Worm (Caenorhabditis elegans) whole organism, L3 larva: ENCODE measurements around the gene C07D10.5.
A peak's percentile ranks its signal among the peaks of the same experiment; 100 is the strongest.

Source experiments
- R02D3.7 ChIP-seq: fragments of 150-350 bp; optimal IDR thresholded peaks from 2 replicates; lab custom pipeline; 2014; ENCODE audit warnings: missing biosample characterization, missing genetic modification characterization
- aly-2 ChIP-seq: fragments of 150-350 bp; optimal IDR thresholded peaks from 2 replicates; lab custom pipeline; 2014; ENCODE audit warnings: missing biosample characterization, missing genetic modification characterization
- ama-1 ChIP-seq: fragments of 150-350 bp; optimal IDR thresholded peaks from 2 replicates; lab custom pipeline; 2018
- ceh-16 ChIP-seq: sonication (generic microtip); optimal IDR thresholded peaks from 2 replicates; lab custom pipeline; 2017; ENCODE audit warnings: missing biosample characterization, missing genetic modification characterization
- ceh-28 ChIP-seq: fragments of 150-350 bp; optimal IDR thresholded peaks from 2 replicates; lab custom pipeline; 2014; ENCODE audit warnings: missing biosample characterization, missing genetic modification reagents, missing genetic modification characterization
- daf-12 ChIP-seq: fragments of 150-350 bp; optimal IDR thresholded peaks from 2 replicates; lab custom pipeline; 2014; ENCODE audit warnings: missing biosample characterization, missing genetic modification reagents, missing genetic modification characterization
- egl-27 ChIP-seq: sonication (generic microtip); optimal IDR thresholded peaks from 4 replicates; lab custom pipeline; 2017; ENCODE audit warnings: missing biosample characterization, missing genetic modification reagents, missing genetic modification characterization
- egl-5 ChIP-seq: fragments of 150-350 bp; optimal IDR thresholded peaks from 2 replicates; lab custom pipeline; 2017; ENCODE audit warnings: missing biosample characterization, missing genetic modification reagents, missing genetic modification characterization, inconsistent platforms
- elt-1 ChIP-seq: fragments of 150-350 bp; optimal IDR thresholded peaks from 2 replicates; lab custom pipeline; 2014; ENCODE audit warnings: missing biosample characterization, missing genetic modification characterization
- elt-2 ChIP-seq: sonication (generic microtip); optimal IDR thresholded peaks from 2 replicates; lab custom pipeline; 2016; ENCODE audit warnings: missing genetic modification reagents, mild to moderate bottlenecking, missing genetic modification characterization, missing compliant biosample characterization
- elt-3 ChIP-seq, 3 experiments: fragments of 150-350 bp in 1 of 3; sonication (generic microtip) in 2 of 3; optimal IDR thresholded peaks; 2 replicates in 2 of 3; 4 replicates in 1 of 3; lab custom pipeline; 2014 to 2017; ENCODE audit warnings: missing biosample characterization in 3 of 3, missing genetic modification characterization in 3 of 3
- fkh-10 ChIP-seq: sonication (generic microtip); optimal IDR thresholded peaks from 2 replicates; lab custom pipeline; 2017; ENCODE audit warnings: missing biosample characterization, missing genetic modification reagents, missing genetic modification characterization
- fkh-2 ChIP-seq: fragments of 150-350 bp; optimal IDR thresholded peaks from 2 replicates; lab custom pipeline; 2014; ENCODE audit warnings: missing biosample characterization, missing genetic modification reagents, missing genetic modification characterization
- fos-1 ChIP-seq: fragments of 150-350 bp; optimal IDR thresholded peaks from 2 replicates; lab custom pipeline; 2014; ENCODE audit warnings: missing biosample characterization, missing genetic modification characterization
- jun-1 ChIP-seq: fragments of 150-350 bp; optimal IDR thresholded peaks from 2 replicates; lab custom pipeline; 2014; ENCODE audit warnings: missing biosample characterization, missing genetic modification reagents, missing genetic modification characterization
- lin-15B ChIP-seq: fragments of 150-350 bp; optimal IDR thresholded peaks from 2 replicates; lab custom pipeline; 2014; ENCODE audit warnings: missing biosample characterization, missing genetic modification characterization
- lin-39 ChIP-seq: fragments of 150-350 bp; optimal IDR thresholded peaks from 2 replicates; lab custom pipeline; 2018; ENCODE audit warnings: missing biosample characterization, missing genetic modification reagents, missing genetic modification characterization
- lsy-12 ChIP-seq: sonication (generic microtip); optimal IDR thresholded peaks from 2 replicates; lab custom pipeline; 2016; ENCODE audit warnings: mild to moderate bottlenecking, missing genetic modification characterization, missing compliant biosample characterization
- mdl-1 ChIP-seq: fragments of 150-350 bp; optimal IDR thresholded peaks from 2 replicates; lab custom pipeline; 2014; ENCODE audit warnings: missing biosample characterization, missing genetic modification characterization
- nfya-1 ChIP-seq: sonication (generic microtip); optimal IDR thresholded peaks from 2 replicates; lab custom pipeline; 2017; ENCODE audit warnings: missing genetic modification characterization, mild to moderate bottlenecking, missing compliant biosample characterization, antibody characterized with exemption, moderate library complexity; ENCODE audit not compliant: insufficient read depth
- nhr-11 ChIP-seq: fragments of 150-350 bp; optimal IDR thresholded peaks from 2 replicates; lab custom pipeline; 2014; ENCODE audit warnings: missing biosample characterization, missing genetic modification characterization
- nhr-12 ChIP-seq: fragments of 150-350 bp; optimal IDR thresholded peaks from 2 replicates; lab custom pipeline; 2014; ENCODE audit warnings: missing biosample characterization, missing genetic modification characterization
- nhr-23 ChIP-seq: fragments of 150-350 bp; optimal IDR thresholded peaks from 2 replicates; lab custom pipeline; 2014; ENCODE audit warnings: missing biosample characterization, missing genetic modification reagents, missing genetic modification characterization
- nhr-237 ChIP-seq: fragments of 150-350 bp; optimal IDR thresholded peaks from 2 replicates; lab custom pipeline; 2014; ENCODE audit warnings: missing biosample characterization, missing genetic modification characterization
- nhr-25 ChIP-seq: sonication (generic microtip); optimal IDR thresholded peaks from 2 replicates; lab custom pipeline; 2017; ENCODE audit warnings: missing biosample characterization, missing genetic modification characterization
- nhr-28 ChIP-seq: fragments of 150-350 bp; optimal IDR thresholded peaks from 2 replicates; lab custom pipeline; 2014; ENCODE audit warnings: missing biosample characterization, missing genetic modification characterization
- nhr-43 ChIP-seq: sonication (generic microtip); optimal IDR thresholded peaks from 2 replicates; lab custom pipeline; 2016; ENCODE audit warnings: mild to moderate bottlenecking, missing genetic modification characterization, missing compliant biosample characterization; ENCODE audit not compliant: poor library complexity, severe bottlenecking
- nhr-67 ChIP-seq: fragments of 150-350 bp; optimal IDR thresholded peaks from 2 replicates; lab custom pipeline; 2014; ENCODE audit warnings: missing biosample characterization, missing genetic modification characterization
- nhr-76 ChIP-seq: fragments of 150-350 bp; sonication (generic microtip); optimal IDR thresholded peaks from 5 replicates; lab custom pipeline; 2014; ENCODE audit warnings: missing biosample characterization, missing genetic modification characterization
- pha-4 ChIP-seq: fragments of 150-350 bp; optimal IDR thresholded peaks from 2 replicates; lab custom pipeline; 2014; ENCODE audit warnings: missing biosample characterization, missing genetic modification reagents, missing genetic modification characterization
- sea-2 ChIP-seq: fragments of 150-350 bp; sonication (generic microtip); optimal IDR thresholded peaks from 4 replicates; lab custom pipeline; 2014; ENCODE audit warnings: missing biosample characterization, missing genetic modification reagents, missing genetic modification characterization
- snpc-4 ChIP-seq: fragments of 150-350 bp; optimal IDR thresholded peaks from 2 replicates; lab custom pipeline; 2014; ENCODE audit warnings: missing biosample characterization, missing genetic modification characterization
- tbx-2 ChIP-seq: sonication (generic microtip); optimal IDR thresholded peaks from 2 replicates; lab custom pipeline; 2016; ENCODE audit warnings: mild to moderate bottlenecking, missing genetic modification characterization, missing compliant biosample characterization
- unc-39 ChIP-seq: sonication (generic microtip); optimal IDR thresholded peaks from 4 replicates; lab custom pipeline; 2017; ENCODE audit warnings: missing biosample characterization, missing genetic modification characterization
- unc-62 ChIP-seq: fragments of 150-350 bp; sonication (generic microtip); optimal IDR thresholded peaks from 4 replicates; lab custom pipeline; 2014; ENCODE audit warnings: missing biosample characterization, missing genetic modification reagents, missing genetic modification characterization
- zag-1 ChIP-seq: fragments of 150-350 bp; optimal IDR thresholded peaks from 2 replicates; lab custom pipeline; 2014; ENCODE audit warnings: missing biosample characterization, missing genetic modification characterization
- ztf-11 ChIP-seq: fragments of 150-350 bp; optimal IDR thresholded peaks from 2 replicates; lab custom pipeline; 2014; ENCODE audit warnings: missing biosample characterization, missing genetic modification characterization
- ztf-4 ChIP-seq: fragments of 150-350 bp; optimal IDR thresholded peaks from 2 replicates; lab custom pipeline; 2014; ENCODE audit warnings: missing biosample characterization, missing genetic modification characterization

The C07D10.5 gene

ce11 chrII:7393922-7394689 is 12.7 kb downstream of the C07D10.5 start:
- TF ChIP-seq elt-2 (tag; lab: Kevin White, UChicago) (peak; percentile 12), ama-1 (no peak), nhr-25 (tag; lab: Kevin White, UChicago) (peak; percentile 28)
- TF ChIP-seq, all 47 proteins: peak for 2

DNA sequence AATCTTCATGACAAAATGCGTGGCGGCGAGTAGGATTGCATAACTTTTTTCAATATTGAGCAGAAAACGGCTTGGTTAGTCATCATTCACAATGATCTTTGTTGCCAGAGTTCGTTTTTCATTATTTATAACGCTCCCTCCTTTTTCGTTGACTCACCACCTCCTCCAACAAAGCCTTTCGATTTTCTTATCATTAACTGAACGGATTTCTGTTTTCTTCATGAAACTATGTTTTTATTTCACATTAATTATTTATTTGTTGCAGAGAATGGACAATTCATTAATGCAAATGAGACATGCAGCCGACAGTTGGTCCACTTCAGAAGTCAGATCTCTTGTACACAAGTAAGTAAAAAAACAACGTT is 13.3 kb downstream of the C07D10.5 start, which contains the start of gene bath-44:
Gene bath-44, plus strand, starts transcription at position 266 of the 365 bp plus-strand sequence.
- TF ChIP-seq daf-12 (no peak), elt-3 (tag; optimal IDR thresholded peaks at IDR 0.05; lab: Kevin White, UChicago) (no peak), ama-1 (peak; percentile 42), ztf-4 (no peak), mdl-1 (tag; lab: Kevin White, UChicago) (no peak), R02D3.7 (no peak), egl-5 (no peak), nhr-43 (tag; lab: Kevin White, UChicago) (no peak)

DNA sequence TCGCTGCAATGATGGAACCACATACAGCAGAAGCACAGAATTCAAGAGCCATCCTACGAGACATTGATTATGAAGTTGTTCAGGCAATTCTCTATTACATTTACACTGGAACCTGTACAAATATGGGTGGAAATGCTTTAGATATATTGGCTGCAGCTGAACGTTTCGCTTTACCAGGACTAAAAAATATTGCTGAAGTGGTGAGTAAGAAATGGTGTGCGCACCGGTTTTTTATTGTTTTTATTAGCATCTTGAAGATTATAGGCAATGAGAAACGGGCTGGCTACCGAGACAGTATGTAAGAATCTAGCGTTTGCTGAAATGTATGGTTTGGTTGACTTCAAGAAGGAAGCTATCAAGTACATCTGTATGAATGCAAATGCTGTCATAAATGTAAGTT is 14.7 kb downstream of the C07D10.5 start:
- TF ChIP-seq unc-62 (GFP tag; lab: Kevin White, UChicago) (no peak), nfya-1 (no peak), ztf-4 (no peak), nhr-23 (tag; lab: Kevin White, UChicago) (no peak), ztf-11 (no peak), aly-2 (tag; lab: Kevin White, UChicago) (no peak), nhr-12 (tag; lab: Kevin White, UChicago) (no peak), lin-39 (tag; lab: Kevin White, UChicago) (no peak), nhr-11 (tag; lab: Kevin White, UChicago) (no peak), fkh-2 (tag; lab: Kevin White, UChicago) (no peak), lsy-12 (tag; lab: Kevin White, UChicago) (no peak)

- TF ChIP-seq nhr-23 (tag; lab: Kevin White, UChicago), result peak; percentile 39
- TF ChIP-seq mdl-1 (tag; lab: Kevin White, UChicago), result no peak
- no peak for TF ChIP-seq egl-5
- TF ChIP-seq nhr-237 (tag; lab: Kevin White, UChicago), result no peak
- TF ChIP-seq lsy-12 (tag; lab: Kevin White, UChicago), result peak; percentile 13
- no peak for TF ChIP-seq nhr-28 (tag; lab: Kevin White, UChicago)
- TF ChIP-seq fkh-10 (GFP tag; lab: Kevin White, UChicago), result no peak
- TF ChIP-seq pha-4 (tag; lab: Kevin White, UChicago), result no peak
- TF ChIP-seq sea-2, result no peak
- TF ChIP-seq fos-1 (tag; lab: Kevin White, UChicago), result no peak
- TF ChIP-seq nhr-67 (tag; lab: Kevin White, UChicago), result no peak
- TF ChIP-seq nfya-1, result no peak
- TF ChIP-seq elt-1 (tag; lab: Kevin White, UChicago), result peak; percentile 31
- TF ChIP-seq egl-27 (tag; lab: Kevin White, UChicago), result no peak
- TF ChIP-seq nhr-43 (tag; lab: Kevin White, UChicago), result no peak
- peak; percentile 72 for TF ChIP-seq ama-1
- TF ChIP-seq lin-39 (tag; lab: Kevin White, UChicago), result no peak
- TF ChIP-seq nhr-25 (tag; lab: Kevin White, UChicago), result no peak
- TF ChIP-seq ceh-16, result no peak
- TF ChIP-seq zag-1 (tag; lab: Kevin White, UChicago), result no peak
- TF ChIP-seq elt-2 (tag; lab: Kevin White, UChicago), result no peak
- no peak for TF ChIP-seq ztf-11
- TF ChIP-seq nhr-12 (tag; lab: Kevin White, UChicago), result no peak
- peak; percentile 11 for TF ChIP-seq ceh-28
- TF ChIP-seq jun-1 (tag; lab: Kevin White, UChicago), result no peak
- no peak for TF ChIP-seq lin-15B (tag; lab: Kevin White, UChicago)
- TF ChIP-seq aly-2 (tag; lab: Kevin White, UChicago), result no peak
- no peak for TF ChIP-seq snpc-4 (tag; lab: Kevin White, UChicago)
- TF ChIP-seq fkh-2 (tag; lab: Kevin White, UChicago), result no peak
- TF ChIP-seq nhr-76 (tag; lab: Kevin White, UChicago), result no peak
- TF ChIP-seq R02D3.7, result no peak
- TF ChIP-seq tbx-2 (tag; lab: Kevin White, UChicago), result no peak
- TF ChIP-seq nhr-11 (tag; lab: Kevin White, UChicago), result no peak
- TF ChIP-seq unc-39 (tag; lab: Kevin White, UChicago), result no peak
Measured at ce11 chrII:7397273-7397840, 16.0 kb downstream of the C07D10.5 start.
